Fruit fly (Drosophila melanogaster) whole organism, wandering third instar larva: ENCODE measurements around the gene CG17560.

Source experiments
- Dfd ChIP-seq: fragments of >200 bp; optimal IDR thresholded peaks from 2 replicates; lab custom pipeline; 2017; ENCODE audit warnings: missing biosample characterization, missing genetic modification characterization
- HLH106 ChIP-seq: fragments of 200-800 bp; optimal IDR thresholded peaks from 3 replicates; lab custom pipeline; 2019; ENCODE audit warnings: missing biosample characterization, mild to moderate bottlenecking, missing genetic modification characterization, moderate library complexity
- Hnf4 ChIP-seq: fragments of 200-800 bp; sonication (Bioruptor generic); optimal IDR thresholded peaks from 2 replicates; lab custom pipeline; 2016; ENCODE audit warnings: missing biosample characterization, mild to moderate bottlenecking, missing genetic modification characterization
- Mio ChIP-seq: sonication (Bioruptor generic); optimal IDR thresholded peaks from 2 replicates; lab custom pipeline; 2016; ENCODE audit warnings: missing biosample characterization, missing genetic modification characterization
- N ChIP-seq: fragments of >200 bp; optimal IDR thresholded peaks from 2 replicates; lab custom pipeline; 2018; ENCODE audit warnings: missing biosample characterization, missing external identifiers, missing genetic modification characterization
- OdsH ChIP-seq: fragments of 200-800 bp; sonication (Bioruptor generic); optimal IDR thresholded peaks from 2 replicates; lab custom pipeline; 2016; ENCODE audit warnings: missing biosample characterization, mild to moderate bottlenecking, missing genetic modification characterization
- Sp1 ChIP-seq: fragments of 200-800 bp; sonication (Bioruptor generic); optimal IDR thresholded peaks from 3 replicates; lab custom pipeline; 2019; ENCODE audit warnings: missing biosample characterization, mild to moderate bottlenecking, missing genetic modification characterization, moderate library complexity
- dmrt93B ChIP-seq: fragments of 200-800 bp; sonication (Bioruptor generic); optimal IDR thresholded peaks from 2 replicates; lab custom pipeline; 2018; ENCODE audit warnings: missing biosample characterization, mild to moderate bottlenecking, missing genetic modification characterization
- fru ChIP-seq: fragments of 200-800 bp; sonication (Bioruptor generic); optimal IDR thresholded peaks from 3 replicates; lab custom pipeline; 2016; ENCODE audit warnings: missing biosample characterization, mild to moderate bottlenecking, missing genetic modification characterization
- h ChIP-seq: fragments of 200-800 bp; sonication (Bioruptor generic); optimal IDR thresholded peaks from 3 replicates; lab custom pipeline; 2016; ENCODE audit warnings: missing biosample characterization, mild to moderate bottlenecking, missing genetic modification characterization
- jim ChIP-seq: fragments of 175-275, 200-325 bp; sonication (Bioruptor generic); optimal IDR thresholded peaks from 2 replicates; lab custom pipeline; 2016; ENCODE audit warnings: missing biosample characterization, mild to moderate bottlenecking, missing genetic modification characterization
- psq ChIP-seq: fragments of 200-800 bp; sonication (Bioruptor generic); optimal IDR thresholded peaks from 3 replicates; lab custom pipeline; 2017; ENCODE audit warnings: missing biosample characterization, mild to moderate bottlenecking, missing genetic modification characterization, moderate library complexity
- usp ChIP-seq: fragments of >200 bp; optimal IDR thresholded peaks from 2 replicates; lab custom pipeline; 2017; ENCODE audit warnings: missing biosample characterization, missing genetic modification characterization

- TF ChIP-seq dmrt93B (GFP tag; lab: Kevin White, UChicago): no peak
- no peak for TF ChIP-seq Sp1 (GFP tag; lab: Kevin White, UChicago)
- TF ChIP-seq h (GFP tag; lab: Kevin White, UChicago): no peak
- TF ChIP-seq Mio: no peak
- no peak for TF ChIP-seq Hnf4 (GFP tag; lab: Kevin White, UChicago)
- no peak for TF ChIP-seq HLH106
- no peak for TF ChIP-seq OdsH
- no peak for TF ChIP-seq N (GFP tag; lab: Kevin White, UChicago)
- TF ChIP-seq fru: no peak
- no peak for TF ChIP-seq psq
- no peak for TF ChIP-seq usp (GFP tag; lab: Kevin White, UChicago)
- no peak for TF ChIP-seq jim (GFP tag; lab: Kevin White, UChicago)
- no peak for TF ChIP-seq Dfd (GFP tag; lab: Kevin White, UChicago)
Measured at dm6 chr3R:16617650-16618049, at the start of gene CG17560.
